Worm (Caenorhabditis elegans): ENCODE data around the gene cpsf-4.

ce11 chrIV:12088898-12089297 is 4.3 kb downstream of the cpsf-4 start:
- TF ChIP-seq egl-27 (tag; optimal IDR thresholded peaks at IDR 0.05) (no peak), elt-1 (tag; optimal IDR thresholded peaks at IDR 0.05) (no peak), zag-1 (tag; optimal IDR thresholded peaks at IDR 0.05) (no peak), nhr-237 (tag; optimal IDR thresholded peaks at IDR 0.05) (no peak), ztf-4 (tag; optimal IDR thresholded peaks at IDR 0.05) (no peak), ceh-82 (tag; optimal IDR thresholded peaks at IDR 0.05) (no peak), unc-62 (GFP tag; optimal IDR thresholded peaks at IDR 0.05) (no peak), elt-3 (tag; optimal IDR thresholded peaks at IDR 0.05) (no peak), nhr-77 (tag; optimal IDR thresholded peaks at IDR 0.05) (no peak), aly-2 (tag; optimal IDR thresholded peaks at IDR 0.05) (no peak), unc-39 (tag; optimal IDR thresholded peaks at IDR 0.05) (no peak), fos-1 (tag; optimal IDR thresholded peaks at IDR 0.05) (no peak), nhr-10 (tag; optimal IDR thresholded peaks at IDR 0.05) (no peak), snpc-4 (tag; optimal IDR thresholded peaks at IDR 0.05) (no peak)

All from whole organism, L2 larva.